Worm (Caenorhabditis elegans): ENCODE results near the gene F49A5.10.

F49A5.10 gene

DNA sequence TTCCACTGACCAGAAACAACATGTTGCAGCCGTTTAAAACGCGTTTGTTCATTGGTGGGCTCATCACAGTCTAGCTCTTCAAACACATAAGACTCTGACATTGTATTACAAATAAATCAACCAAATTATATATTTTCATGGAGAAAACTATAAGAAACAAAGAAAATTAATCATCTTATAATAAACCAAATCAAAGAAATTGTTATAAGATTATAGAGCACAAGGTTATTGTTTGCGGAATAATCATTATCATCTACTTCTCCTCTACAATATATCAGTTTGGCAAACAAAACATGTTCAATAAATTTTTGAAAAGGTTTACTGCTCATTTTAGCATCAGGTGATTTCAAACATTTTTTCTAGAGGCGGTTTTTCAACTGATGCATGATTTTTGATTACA is 13.3 kb upstream of the F49A5.10 start, which contains the start of the genes clec-32 and clec-24:
Gene clec-32 (minus strand): TSS at position 101 of the 400 bp plus-strand sequence.
Gene clec-24 (plus strand): TSS at position 294 of the 400 bp plus-strand sequence.
- no peak for TF ChIP-seq F57A8.1 (GFP tag; optimal IDR thresholded peaks at IDR 0.05)
- TF ChIP-seq ekl-4 (GFP tag; IDR thresholded peaks at IDR 0.05) = no peak
- TF ChIP-seq dox-1 (GFP tag; IDR thresholded peaks at IDR 0.05) = no peak
- no peak for TF ChIP-seq F37B4.10 (GFP tag; IDR thresholded peaks at IDR 0.05)

DNA sequence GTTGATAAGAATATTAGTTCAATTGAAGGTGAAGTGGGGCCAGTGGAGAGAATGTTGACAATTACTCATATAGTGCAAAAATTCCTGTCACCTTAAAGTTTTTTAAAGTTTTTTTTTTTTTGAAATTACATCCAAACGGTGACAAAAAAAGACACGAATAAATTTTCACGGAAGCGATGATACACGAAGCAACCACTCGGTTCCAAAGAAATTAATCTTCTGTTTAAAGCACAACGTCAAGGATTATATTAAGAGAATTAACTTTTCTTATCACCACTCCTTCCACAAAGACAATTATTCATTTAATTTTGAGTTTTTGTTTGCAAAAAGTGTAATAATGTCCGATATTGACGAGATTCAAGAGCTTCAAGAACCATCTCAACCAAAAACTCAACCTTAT is 9.7 kb upstream of the F49A5.10 start, which contains the start of gene clec-28:
Gene clec-28 (plus strand): TSS at position 301 of the 400 bp plus-strand sequence.
- TF ChIP-seq let-607 (tag; optimal IDR thresholded peaks at IDR 0.05) = no peak
- no peak for TF ChIP-seq hlh-12 (tag; optimal IDR thresholded peaks at IDR 0.05)
- no peak for TF ChIP-seq madf-3 (GFP tag; IDR thresholded peaks at IDR 0.05)
- TF ChIP-seq nhr-27 (tag; optimal IDR thresholded peaks at IDR 0.05) = no peak
- TF ChIP-seq aptf-2 (GFP tag; conservative IDR thresholded peaks at IDR 0.05) = no peak
- no peak for TF ChIP-seq T07F8.4 (tag; optimal IDR thresholded peaks at IDR 0.05)
- no peak for TF ChIP-seq xnd-1 (tag; optimal IDR thresholded peaks at IDR 0.05)
- no peak for TF ChIP-seq F22D6.2 (tag; optimal IDR thresholded peaks at IDR 0.05)

DNA sequence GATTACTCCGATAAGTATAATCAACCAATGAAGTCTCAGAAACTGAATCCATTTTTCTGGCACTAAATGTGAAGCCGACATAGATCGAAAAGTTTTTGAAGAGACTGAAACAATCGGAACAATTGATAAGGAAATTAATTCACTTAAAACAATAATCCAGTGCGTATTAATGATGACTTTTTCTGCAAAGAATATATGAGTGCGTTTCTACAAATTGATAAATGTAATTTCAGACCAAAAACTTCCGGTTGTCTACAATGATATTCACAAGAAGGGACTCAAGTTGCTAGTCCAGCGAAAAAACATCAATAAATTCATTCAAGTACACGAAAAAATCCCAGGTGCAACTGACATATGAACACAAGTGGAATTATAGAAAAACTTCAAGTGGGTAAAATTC is 5.3 kb upstream of the F49A5.10 start, which contains the start of gene clec-33:
Gene clec-33 (minus strand): TSS at position 101 of the 400 bp plus-strand sequence.
- TF ChIP-seq lin-40 (tag; optimal IDR thresholded peaks at IDR 0.05) (no peak), xnd-1 (tag; optimal IDR thresholded peaks at IDR 0.05) (no peak), ztf-28 (GFP tag; IDR thresholded peaks at IDR 0.05) (no peak), sptf-2 (GFP tag; optimal IDR thresholded peaks at IDR 0.05) (no peak), ama-1 (optimal IDR thresholded peaks at IDR 0.05) (no peak), ama-1 (GFP tag; optimal IDR thresholded peaks at IDR 0.05) (no peak), hrde-1 (tag; optimal IDR thresholded peaks at IDR 0.05; ENCODE audit: borderline replicate concordance) (no peak), dpff-1 (tag; optimal IDR thresholded peaks at IDR 0.05) (no peak), rpc-1 (optimal IDR thresholded peaks at IDR 0.05) (no peak), rpc-1 (tag; optimal IDR thresholded peaks at IDR 0.05) (no peak), nfya-2 (GFP tag; IDR thresholded peaks at IDR 0.05) (no peak), somi-1 (GFP tag; optimal IDR thresholded peaks at IDR 0.05) (no peak), hmg-1.2 (GFP tag; IDR thresholded peaks at IDR 0.05) (no peak), Y95B8A.8 (GFP tag; IDR thresholded peaks at IDR 0.05) (no peak), B0035.1 (tag; optimal IDR thresholded peaks at IDR 0.05) (no peak), lin-35 (GFP tag; optimal IDR thresholded peaks at IDR 0.05) (no peak)

DNA sequence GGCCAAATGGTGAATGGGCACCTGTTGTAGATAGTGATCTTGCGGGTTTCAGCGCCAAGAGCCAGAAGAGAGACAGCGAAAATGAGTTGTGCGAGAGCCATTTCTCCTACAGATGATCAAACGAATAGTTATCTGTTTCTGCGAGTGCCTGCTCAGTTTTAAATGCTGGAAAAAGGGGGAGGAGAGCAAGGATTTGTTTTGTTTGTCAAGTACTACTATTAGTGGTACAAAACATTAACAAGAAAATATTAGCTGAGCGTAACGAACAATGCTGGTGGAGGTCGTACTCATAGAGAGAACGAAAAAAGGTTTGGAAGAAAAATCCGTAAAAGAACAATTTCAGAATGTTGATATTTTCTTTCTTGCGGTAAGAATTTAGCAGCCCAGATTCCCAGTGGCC is 3.7 kb upstream of the F49A5.10 start, which contains the start of gene thn-4:
Gene thn-4 (minus strand): TSS at position 101 of the 400 bp plus-strand sequence.
- no peak for TF ChIP-seq sea-2 (GFP tag; IDR thresholded peaks at IDR 0.05)
- TF ChIP-seq Y53G8AR.9 (GFP tag; conservative IDR thresholded peaks at IDR 0.05) = no peak
- no peak for TF ChIP-seq lin-54 (GFP tag; optimal IDR thresholded peaks at IDR 0.05)

DNA sequence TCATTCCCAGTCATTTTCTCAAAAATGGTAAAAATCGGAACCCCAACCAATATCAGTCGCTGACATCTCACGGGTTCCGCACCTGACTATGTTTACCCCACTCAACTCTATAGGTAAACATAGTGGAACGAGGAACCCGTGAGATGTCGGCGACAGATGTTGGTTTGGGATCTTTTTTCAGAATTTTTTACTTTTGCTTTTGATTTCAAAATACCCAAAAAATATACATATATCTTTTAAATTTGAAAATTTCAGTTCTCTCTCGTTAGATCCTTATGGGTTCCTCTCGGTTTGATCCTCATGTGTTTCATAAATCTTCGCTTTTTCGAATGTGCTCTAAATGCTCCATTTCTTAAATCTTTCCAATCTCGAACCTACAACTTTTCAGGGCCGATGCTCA is 1.4 kb upstream of the F49A5.10 start, which contains the start of gene srw-23:
Gene srw-23 (plus strand): TSS at position 301 of the 400 bp plus-strand sequence.
- TF ChIP-seq lsl-1 (GFP tag; optimal IDR thresholded peaks at IDR 0.05) (no peak), snpc-1.1 (tag; optimal IDR thresholded peaks at IDR 0.05; ENCODE audit: insufficient read depth) (no peak), aptf-3 (GFP tag; IDR thresholded peaks at IDR 0.05) (no peak)

All from whole organism, young adult.